Worm (Caenorhabditis elegans) whole organism, L2 larva: ENCODE results near the gene F37A4.1.

Experiments
- ZK546.5 ChIP-seq: sonication (generic microtip); optimal IDR thresholded peaks from 2 replicates; lab custom pipeline; 2017; ENCODE audit warnings: missing biosample characterization, missing genetic modification characterization
- ceh-82 ChIP-seq: fragments of 150-350 bp; optimal IDR thresholded peaks from 2 replicates; lab custom pipeline; 2014; ENCODE audit warnings: missing biosample characterization, missing genetic modification characterization
- lin-13 ChIP-seq: fragments of 150-350 bp; optimal IDR thresholded peaks from 2 replicates; lab custom pipeline; 2014; ENCODE audit warnings: missing biosample characterization, missing genetic modification reagents, missing genetic modification characterization
- nhr-10 ChIP-seq: sonication (generic microtip); optimal IDR thresholded peaks from 2 replicates; lab custom pipeline; 2017; ENCODE audit warnings: missing biosample characterization, missing genetic modification characterization
- nhr-11 ChIP-seq: fragments of 150-350 bp; optimal IDR thresholded peaks from 2 replicates; lab custom pipeline; 2014; ENCODE audit warnings: missing biosample characterization, missing genetic modification characterization
- snpc-4 ChIP-seq: fragments of 150-350 bp; optimal IDR thresholded peaks from 2 replicates; lab custom pipeline; 2014; ENCODE audit warnings: missing biosample characterization, missing genetic modification characterization
- unc-39 ChIP-seq: fragments of 150-350 bp; optimal IDR thresholded peaks from 2 replicates; lab custom pipeline; 2014; ENCODE audit warnings: missing biosample characterization, missing genetic modification characterization
- ztf-11 ChIP-seq: sonication (generic microtip); optimal IDR thresholded peaks from 2 replicates; lab custom pipeline; 2017; ENCODE audit warnings: missing biosample characterization, missing genetic modification characterization

DNA sequence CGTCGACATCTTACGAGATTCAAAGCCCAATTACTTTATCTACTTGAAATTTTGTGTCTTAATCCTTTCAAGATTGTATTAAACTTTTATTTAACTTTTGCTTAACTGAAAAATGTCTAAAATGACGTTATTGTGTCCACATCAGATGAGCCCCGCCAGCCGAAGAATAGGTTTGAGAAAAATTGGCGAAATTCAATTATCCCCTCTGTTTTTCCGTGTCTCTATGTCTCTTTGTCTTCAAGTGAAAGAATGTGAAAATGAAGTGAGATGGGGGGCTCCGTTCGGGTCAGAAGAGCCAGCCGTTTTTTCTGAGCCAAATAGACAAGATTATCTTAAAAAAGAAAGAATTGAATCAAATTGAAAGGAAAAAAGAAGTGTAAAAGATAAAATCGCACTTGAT, 45.9 kb upstream of the F37A4.1 start:
- TF ChIP-seq ztf-11 (tag; lab: Kevin White, UChicago) (no peak), snpc-4 (tag; lab: Kevin White, UChicago) (no peak), lin-13 (GFP tag; lab: Kevin White, UChicago) (no peak), ZK546.5 (tag; lab: Kevin White, UChicago) (no peak), nhr-10 (tag; lab: Kevin White, UChicago) (no peak), nhr-11 (no peak), unc-39 (tag; lab: Kevin White, UChicago) (no peak), ceh-82 (tag; lab: Kevin White, UChicago) (no peak)
